Fruit fly (Drosophila melanogaster): ENCODE data around the gene Ir100a.

Gene Ir100a

dm6 chr3R:31810073-31810530, 9.3 kb downstream of the Ir100a start, which contains the start of gene Rift:
TSS of gene Rift (minus strand) at chr3R:31810186.
- TF ChIP-seq CG17328 (GFP tag; IDR thresholded peaks at IDR 0.05) (no peak), BEAF-32 (GFP tag; optimal IDR thresholded peaks at IDR 0.05) (no peak), NFAT (GFP tag; IDR thresholded peaks at IDR 0.05) (peak; percentile 45; the same call in 1 of the 2 replicates), CG8089 (GFP tag; optimal IDR thresholded peaks at IDR 0.05) (no peak), CG17186 (GFP tag; optimal IDR thresholded peaks at IDR 0.05) (no peak), Mrtf (GFP tag; IDR thresholded peaks at IDR 0.05) (no peak), CG32532 (GFP tag; IDR thresholded peaks at IDR 0.05) (peak; percentile 75), cwo (GFP tag; optimal IDR thresholded peaks at IDR 0.05) (peak; percentile 99), CG12391 (tag; optimal IDR thresholded peaks at IDR 0.05) (peak; percentile 55), CG10267 (tag; optimal IDR thresholded peaks at IDR 0.05) (peak; percentile 30), CG7271 (tag; optimal IDR thresholded peaks at IDR 0.05) (no peak), CG9215 (GFP tag; IDR thresholded peaks at IDR 0.05) (0 out of 2 replicates have a peak, but pooled peaks have one; percentile 18), B-H1 (GFP tag; IDR thresholded peaks at IDR 0.05) (no peak; the same call in 2 of the 3 replicates), CG6654 (GFP tag; optimal IDR thresholded peaks at IDR 0.05) (no peak), fd102C (GFP tag; optimal IDR thresholded peaks at IDR 0.05) (no peak), CG6791 (GFP tag; IDR thresholded peaks at IDR 0.05; ENCODE audit: partially characterized antibody) (no peak), rib (GFP tag; IDR thresholded peaks at IDR 0.05) (no peak), odd (GFP tag; optimal IDR thresholded peaks at IDR 0.05) (no peak), lab (GFP tag; optimal IDR thresholded peaks at IDR 0.05) (peak; percentile 70), nerfin-2 (GFP tag; IDR thresholded peaks at IDR 0.05; ENCODE audit: partially characterized antibody) (no peak), Meics (GFP tag; optimal IDR thresholded peaks at IDR 0.05) (peak; percentile 29), CG8388 (GFP tag; optimal IDR thresholded peaks at IDR 0.05) (peak; percentile 36), cg (GFP tag; optimal IDR thresholded peaks at IDR 0.05) (no peak), CG18262 (tag; optimal IDR thresholded peaks at IDR 0.05) (peak; percentile 24), tx (GFP tag; optimal IDR thresholded peaks at IDR 0.05) (no peak), esg (GFP tag; conservative IDR thresholded peaks at IDR 0.05) (no peak), tin (GFP tag; optimal IDR thresholded peaks at IDR 0.05) (no peak), CG4360 (GFP tag; IDR thresholded peaks at IDR 0.05) (0 out of 2 replicates have a peak, but pooled peaks have one; percentile 19), tio (GFP tag; optimal IDR thresholded peaks at IDR 0.05) (no peak), h (optimal IDR thresholded peaks at IDR 0.05) (no peak), amos (GFP tag; IDR thresholded peaks at IDR 0.05; ENCODE audit: partially characterized antibody) (no peak), Atf3 (GFP tag; optimal IDR thresholded peaks at IDR 0.05) (no peak), CG3726 (GFP tag; IDR thresholded peaks at IDR 0.05) (no peak), CG2889 (GFP tag; IDR thresholded peaks at IDR 0.05) (no peak), CG9932 (GFP tag; IDR thresholded peaks at IDR 0.05) (peak; percentile 57), CG12659 (GFP tag; optimal IDR thresholded peaks at IDR 0.05) (peak; percentile 47), trh (GFP tag; optimal IDR thresholded peaks at IDR 0.05) (no peak), gcm (GFP tag; optimal IDR thresholded peaks at IDR 0.05) (peak; percentile 45), peb (GFP tag; IDR thresholded peaks at IDR 0.05) (no peak), cas (GFP tag; IDR thresholded peaks at IDR 0.05) (no peak), Ptx1 (GFP tag; IDR thresholded peaks at IDR 0.05) (peak; percentile 55), unpg (GFP tag; optimal IDR thresholded peaks at IDR 0.05) (peak; percentile 32), CG6689 (GFP tag; IDR thresholded peaks at IDR 0.05) (peak; percentile 40; the same call in 1 of the 2 replicates), wek (GFP tag; optimal IDR thresholded peaks at IDR 0.05) (no peak), gt (GFP tag; IDR thresholded peaks at IDR 0.05) (peak; percentile 19; the same call in 1 of the 2 replicates), MBD-R2 (GFP tag; IDR thresholded peaks at IDR 0.05) (peak; percentile 28; the same call in 1 of the 2 replicates), tup (GFP tag; optimal IDR thresholded peaks at IDR 0.05) (no peak), hbn (GFP tag; IDR thresholded peaks at IDR 0.05; ENCODE audit: partially characterized antibody) (peak; percentile 18; the same call in 1 of the 2 replicates), Sry-β (GFP tag; optimal IDR thresholded peaks at IDR 0.05) (no peak), Hsf (GFP tag; optimal IDR thresholded peaks at IDR 0.05) (peak; percentile 42), CG17612 (GFP tag; IDR thresholded peaks at IDR 0.05) (no peak)

All from whole organism, embryonic.